Fruit fly (Drosophila melanogaster) whole organism, embryonic: Measurements from ENCODE around the gene cdi.
A peak's percentile ranks its signal among the peaks of the same experiment; 100 is the strongest.

ENCODE experiments used
- Adf1 ChIP-seq: fragments of 200-800 bp; sonication (Bioruptor generic); IDR thresholded peaks from 2 replicates; pipeline ENCODE4 v1.3.6; 2022; ENCODE audit warnings: missing biosample characterization, missing genetic modification characterization
- B-H1 ChIP-seq: fragments of 200-800 bp; sonication (Bioruptor generic); IDR thresholded peaks from 3 replicates; pipeline ENCODE4 v1.3.6; 2022; ENCODE audit warnings: missing biosample characterization, missing genetic modification characterization
- CG10565 ChIP-seq: fragments of 200-800 bp; sonication (Bioruptor generic); optimal IDR thresholded peaks from 3 replicates; lab custom pipeline; 2016; ENCODE audit warnings: missing biosample characterization, mild to moderate bottlenecking, missing genetic modification characterization
- CG10654 ChIP-seq: fragments of 200-800 bp; sonication (Bioruptor generic); optimal IDR thresholded peaks from 2 replicates; lab custom pipeline; 2016; ENCODE audit warnings: missing biosample characterization, missing genetic modification characterization
- CG11504 ChIP-seq: fragments of 200-800 bp; sonication (Bioruptor generic); optimal IDR thresholded peaks from 3 replicates; lab custom pipeline; 2019; ENCODE audit warnings: missing biosample characterization, mild to moderate bottlenecking, missing genetic modification characterization, moderate library complexity
- CG13894 ChIP-seq: fragments of 200-800 bp; sonication (Bioruptor generic); optimal IDR thresholded peaks from 3 replicates; lab custom pipeline; 2018; ENCODE audit warnings: missing biosample characterization, mild to moderate bottlenecking, missing genetic modification characterization, moderate library complexity
- CG14667 ChIP-seq: fragments of 200-800 bp; sonication (Bioruptor generic); IDR thresholded peaks from 2 replicates; pipeline ENCODE4 v1.3.6; 2022; ENCODE audit warnings: missing biosample characterization, missing genetic modification characterization
- CG15011 ChIP-seq: fragments of 200-800 bp; sonication (Bioruptor generic); optimal IDR thresholded peaks from 3 replicates; lab custom pipeline; 2018; ENCODE audit warnings: missing biosample characterization, mild to moderate bottlenecking, missing genetic modification characterization
- CG15696 ChIP-seq: fragments of 200-800 bp; sonication (Bioruptor generic); optimal IDR thresholded peaks from 2 replicates; lab custom pipeline; 2019; ENCODE audit warnings: missing biosample characterization, mild to moderate bottlenecking, missing genetic modification characterization, moderate library complexity
- CG16863 ChIP-seq: fragments of 200-800 bp; sonication (Bioruptor generic); optimal IDR thresholded peaks from 3 replicates; lab custom pipeline; 2016; ENCODE audit warnings: missing biosample characterization, missing genetic modification characterization
- CG30431 ChIP-seq: fragments of 200-800 bp; sonication (Bioruptor generic); optimal IDR thresholded peaks from 2 replicates; lab custom pipeline; 2017; ENCODE audit warnings: missing biosample characterization, missing genetic modification characterization
- CG34376 ChIP-seq: fragments of 200-800 bp; sonication (Bioruptor generic); optimal IDR thresholded peaks from 2 replicates; lab custom pipeline; 2018; ENCODE audit warnings: missing biosample characterization, mild to moderate bottlenecking, missing genetic modification characterization
- CG6813 ChIP-seq: fragments of 200-800 bp; sonication (Bioruptor generic); optimal IDR thresholded peaks from 2 replicates; lab custom pipeline; 2017; ENCODE audit warnings: missing biosample characterization, missing genetic modification characterization, mild to moderate bottlenecking, moderate library complexity, missing genetic modification reagents
- CG8359 ChIP-seq: fragments of 200-800 bp; sonication (Bioruptor generic); optimal IDR thresholded peaks from 2 replicates; lab custom pipeline; 2017; ENCODE audit warnings: missing biosample characterization, mild to moderate bottlenecking, missing genetic modification characterization, borderline replicate concordance
- CG8388 ChIP-seq: fragments of 200-800 bp; sonication (Bioruptor generic); optimal IDR thresholded peaks from 2 replicates; lab custom pipeline; 2019; ENCODE audit warnings: missing biosample characterization, mild to moderate bottlenecking, missing genetic modification characterization, moderate library complexity
- CG9932 ChIP-seq: fragments of 200-800 bp; sonication (Bioruptor generic); IDR thresholded peaks from 2 replicates; pipeline ENCODE4 v1.3.6; 2022; ENCODE audit warnings: missing biosample characterization, missing genetic modification characterization
- Camta ChIP-seq: fragments of 200-800 bp; sonication (Bioruptor generic); optimal IDR thresholded peaks from 2 replicates; lab custom pipeline; 2016; ENCODE audit warnings: missing biosample characterization, missing genetic modification characterization
- E2f1 ChIP-seq: fragments of 200-800 bp; sonication (Bioruptor generic); IDR thresholded peaks from 2 replicates; pipeline ENCODE4 v1.3.6; 2022; ENCODE audit warnings: missing biosample characterization, missing genetic modification characterization
- E2f2 ChIP-seq: fragments of 200-800 bp; sonication (Bioruptor generic); IDR thresholded peaks from 2 replicates; pipeline ENCODE4 v1.3.6; 2022; ENCODE audit warnings: missing biosample characterization, missing genetic modification characterization
- Fer1 ChIP-seq: fragments of 200-800 bp; sonication (Bioruptor generic); optimal IDR thresholded peaks from 2 replicates; lab custom pipeline; 2017; ENCODE audit warnings: missing biosample characterization, mild to moderate bottlenecking, missing genetic modification characterization
- Hr3 ChIP-seq: fragments of 200-800 bp; sonication (Bioruptor generic); optimal IDR thresholded peaks from 3 replicates; lab custom pipeline; 2016; ENCODE audit warnings: missing biosample characterization, missing genetic modification characterization
- Kr ChIP-seq: fragments of 200-800 bp; sonication (Bioruptor generic); optimal IDR thresholded peaks from 2 replicates; lab custom pipeline; 2017; ENCODE audit warnings: missing biosample characterization, mild to moderate bottlenecking, missing genetic modification characterization
- Opbp ChIP-seq: fragments of 200-800 bp; sonication (Bioruptor generic); IDR thresholded peaks from 3 replicates; pipeline ENCODE4 v1.3.6; 2022; ENCODE audit warnings: missing biosample characterization, missing genetic modification characterization; ENCODE audit not compliant: partially characterized antibody
- Optix ChIP-seq: fragments of 200-800 bp; sonication (Bioruptor generic); IDR thresholded peaks from 3 replicates; pipeline ENCODE4 v1.3.6; 2022; ENCODE audit warnings: missing biosample characterization, missing genetic modification characterization
- Ptx1 ChIP-seq: fragments of 200-800 bp; sonication (Bioruptor generic); IDR thresholded peaks from 2 replicates; pipeline ENCODE4 v1.3.6; 2022; ENCODE audit warnings: missing biosample characterization, missing genetic modification characterization
- Tbp ChIP-seq: fragments of >200 bp; optimal IDR thresholded peaks from 2 replicates; lab custom pipeline; 2018; ENCODE audit warnings: missing biosample characterization, missing genetic modification characterization
- bsh ChIP-seq, 2 experiments: fragments of 200-800 bp; sonication (Bioruptor generic); optimal IDR thresholded peaks; 2 replicates each; lab custom pipeline; 2017 to 2018; ENCODE audit warnings: mild to moderate bottlenecking in 2 of 2, missing biosample characterization in 2 of 2, missing genetic modification characterization in 2 of 2, moderate library complexity in 1 of 2
- croc ChIP-seq: fragments of 200-800 bp; sonication (Bioruptor generic); conservative IDR thresholded peaks from 3 replicates; pipeline ENCODE4 v1.3.6; 2022; ENCODE audit warnings: missing biosample characterization, missing genetic modification characterization
- da ChIP-seq: fragments of 200-800 bp; sonication (Bioruptor generic); optimal IDR thresholded peaks from 2 replicates; lab custom pipeline; 2016; ENCODE audit warnings: missing biosample characterization, missing genetic modification characterization
- esg ChIP-seq: fragments of 200-800 bp; sonication (Bioruptor generic); conservative IDR thresholded peaks from 2 replicates; pipeline ENCODE4 v1.3.6; 2022; ENCODE audit warnings: missing biosample characterization, missing genetic modification characterization
- fd64A ChIP-seq: fragments of 200-800 bp; sonication (Bioruptor generic); optimal IDR thresholded peaks from 3 replicates; lab custom pipeline; 2018; ENCODE audit warnings: missing biosample characterization, mild to moderate bottlenecking, missing genetic modification characterization
- grau ChIP-seq: fragments of 200-800 bp; optimal IDR thresholded peaks from 3 replicates; lab custom pipeline; 2019; ENCODE audit warnings: missing biosample characterization, mild to moderate bottlenecking, missing genetic modification characterization, moderate library complexity
- gsb-n ChIP-seq: fragments of 200-800 bp; sonication (Bioruptor generic); optimal IDR thresholded peaks from 3 replicates; lab custom pipeline; 2018; ENCODE audit warnings: missing biosample characterization, mild to moderate bottlenecking, missing genetic modification characterization
- ham ChIP-seq: fragments of 200-800 bp; sonication (Bioruptor generic); IDR thresholded peaks from 2 replicates; pipeline ENCODE4 v1.3.6; 2022; ENCODE audit warnings: missing biosample characterization, missing genetic modification characterization
- maf-S ChIP-seq: fragments of 200-800 bp; sonication (Bioruptor generic); optimal IDR thresholded peaks from 2 replicates; lab custom pipeline; 2016; ENCODE audit warnings: missing biosample characterization, missing genetic modification characterization
- onecut ChIP-seq: fragments of 200-800 bp; sonication (Bioruptor generic); IDR thresholded peaks from 2 replicates; pipeline ENCODE4 v1.3.6; 2022; ENCODE audit warnings: missing biosample characterization, missing genetic modification characterization
- pho ChIP-seq: fragments of 200-800 bp; sonication (Bioruptor generic); optimal IDR thresholded peaks from 2 replicates; lab custom pipeline; 2016; ENCODE audit warnings: missing biosample characterization, missing genetic modification characterization
- rib ChIP-seq: fragments of 200-800 bp; sonication (Bioruptor generic); IDR thresholded peaks from 2 replicates; pipeline ENCODE4 v1.3.6; 2022; ENCODE audit warnings: missing biosample characterization, missing genetic modification characterization
- row ChIP-seq: fragments of 200-800 bp; sonication (Bioruptor generic); IDR thresholded peaks from 3 replicates; pipeline ENCODE4 v1.3.6; 2022; ENCODE audit warnings: missing biosample characterization, missing genetic modification characterization
- sc ChIP-seq, 3 experiments: fragments of >200 bp in 2 of 3; fragments of 200-800 bp in 1 of 3; sonication (Bioruptor generic) in 1 of 3; optimal IDR thresholded peaks; 2 replicates in 2 of 3; 3 replicates in 1 of 3; lab custom pipeline; 2017; ENCODE audit warnings: mild to moderate bottlenecking in 1 of 3, missing biosample characterization in 1 of 3, missing genetic modification characterization in 1 of 3, missing genetic modification reagents in 1 of 3
- sd ChIP-seq: fragments of 200-800 bp; sonication (Bioruptor generic); optimal IDR thresholded peaks from 3 replicates; lab custom pipeline; 2018; ENCODE audit warnings: missing biosample characterization, mild to moderate bottlenecking, missing genetic modification characterization, moderate library complexity
- slbo ChIP-seq: fragments of 200-800 bp; sonication (Bioruptor generic); IDR thresholded peaks from 2 replicates; pipeline ENCODE4 v1.3.6; 2022; ENCODE audit warnings: missing biosample characterization, missing genetic modification characterization
- slp2 ChIP-seq: fragments of 200-800 bp; sonication (Bioruptor generic); optimal IDR thresholded peaks from 2 replicates; lab custom pipeline; 2016; ENCODE audit warnings: missing biosample characterization, missing genetic modification characterization
- sob ChIP-seq: fragments of 200-800 bp; sonication (Bioruptor generic); IDR thresholded peaks from 2 replicates; pipeline ENCODE4 v1.3.6; 2022; ENCODE audit warnings: missing biosample characterization, missing genetic modification characterization
- sqz ChIP-seq: fragments of 200-800 bp; sonication (Bioruptor generic); optimal IDR thresholded peaks from 3 replicates; lab custom pipeline; 2018; ENCODE audit warnings: missing biosample characterization, mild to moderate bottlenecking, missing genetic modification characterization
- toy ChIP-seq: fragments of 200-800 bp; sonication (Bioruptor generic); IDR thresholded peaks from 2 replicates; pipeline ENCODE4 v1.3.6; 2022; ENCODE audit warnings: missing biosample characterization, missing genetic modification characterization
- unpg ChIP-seq: fragments of 200-800 bp; sonication (Bioruptor generic); optimal IDR thresholded peaks from 3 replicates; lab custom pipeline; 2018; ENCODE audit warnings: missing biosample characterization, mild to moderate bottlenecking, missing genetic modification characterization, moderate library complexity
- usp ChIP-seq: fragments of >200 bp; optimal IDR thresholded peaks from 2 replicates; lab custom pipeline; 2017; ENCODE audit warnings: missing biosample characterization, missing genetic modification characterization
- vfl ChIP-seq: fragments of 200-800 bp; sonication (Bioruptor generic); optimal IDR thresholded peaks from 2 replicates; lab custom pipeline; 2016; ENCODE audit warnings: missing biosample characterization, missing genetic modification characterization
- zfh2 ChIP-seq: fragments of 200-800 bp; sonication (Bioruptor generic); optimal IDR thresholded peaks from 2 replicates; lab custom pipeline; 2016; ENCODE audit warnings: missing biosample characterization, missing genetic modification characterization

The cdi gene

DNA sequence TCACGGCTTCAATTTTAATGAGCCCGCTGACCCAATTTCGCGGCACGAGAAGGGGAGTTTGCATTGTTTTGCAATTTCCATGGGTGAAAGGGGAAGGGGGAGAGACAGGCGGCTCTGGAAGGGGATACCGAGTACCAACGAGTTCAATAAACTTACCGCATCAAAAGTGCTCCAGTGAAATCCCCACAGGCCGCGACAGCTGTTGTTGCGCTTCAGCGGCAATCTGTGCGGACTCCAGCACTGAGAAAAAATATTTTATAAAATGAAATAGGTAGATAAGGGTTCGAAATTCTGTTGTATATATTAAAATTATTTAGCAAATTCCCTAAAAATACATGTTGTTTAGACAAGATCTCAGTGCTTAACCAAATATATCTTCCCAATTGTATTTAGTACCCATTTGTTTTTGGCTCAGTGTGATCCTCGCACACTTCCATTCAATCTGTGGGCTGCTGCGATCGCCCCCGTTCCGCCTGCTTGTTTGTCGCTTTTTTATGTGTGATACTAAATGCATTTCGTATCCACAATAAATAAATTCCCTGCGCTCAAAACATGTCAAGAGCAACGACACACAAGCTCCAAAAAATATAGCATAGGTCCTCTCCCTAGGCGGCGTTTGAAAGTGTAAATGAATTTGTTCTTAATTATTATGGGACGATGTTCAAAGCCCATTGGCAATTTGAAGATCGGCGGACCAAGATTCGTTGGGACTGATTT is 98.4 kb downstream of the cdi start (continued):
- TF ChIP-seq bsh (GFP tag; optimal IDR thresholded peaks at IDR 0.05; lab: Kevin White, UChicago) = peak; percentile 65 to 92
- peak; percentile 75 for TF ChIP-seq grau (tag; lab: Kevin White, UChicago)
- TF ChIP-seq Kr (GFP tag; lab: Kevin White, UChicago) = no peak
- TF ChIP-seq croc (GFP tag; lab: Robert Waterston, UW) = peak; percentile 76
- no peak for TF ChIP-seq sd (tag; lab: Kevin White, UChicago)
- TF ChIP-seq sc (optimal IDR thresholded peaks at IDR 0.05; lab: Kevin White, UChicago) = no peak
- TF ChIP-seq sc (GFP tag; optimal IDR thresholded peaks at IDR 0.05; lab: Kevin White, UChicago) = peak; percentile 73
- no peak for TF ChIP-seq vfl (GFP tag; lab: Kevin White, UChicago)
- TF ChIP-seq fd64A = peak; percentile 64
- no peak for TF ChIP-seq rib (GFP tag; lab: Robert Waterston, UW)
- TF ChIP-seq CG6813 (GFP tag; lab: Kevin White, UChicago) = peak; percentile 54
- TF ChIP-seq Optix (GFP tag; lab: Robert Waterston, UW) = peak; percentile 69; the same call in 2 of the 3 replicates
- peak; percentile 25 for TF ChIP-seq CG10565
- peak; percentile 49 for TF ChIP-seq slbo (GFP tag; lab: Robert Waterston, UW)
- TF ChIP-seq da (GFP tag; lab: Kevin White, UChicago) = peak; percentile 45
- peak; percentile 56; the same call in 1 of the 2 replicates for TF ChIP-seq CG14667 (GFP tag; lab: Robert Waterston, UW)
- no peak for TF ChIP-seq CG13894 (tag; lab: Kevin White, UChicago)
- TF ChIP-seq Camta (GFP tag; lab: Kevin White, UChicago) = peak; percentile 76
- peak; percentile 28 for TF ChIP-seq sqz (GFP tag; lab: Kevin White, UChicago)
- peak; percentile 15 for TF ChIP-seq maf-S (GFP tag; lab: Kevin White, UChicago)
- TF ChIP-seq CG16863 = peak; percentile 68
- no peak for TF ChIP-seq usp
- TF ChIP-seq CG30431 (GFP tag; lab: Kevin White, UChicago) = peak; percentile 56
- TF ChIP-seq CG11504 = peak; percentile 89
- TF ChIP-seq sob (GFP tag; lab: Robert Waterston, UW) = peak; percentile 67
- TF ChIP-seq E2f1 (GFP tag; lab: Robert Waterston, UW) = peak; percentile 68
- peak; percentile 84 for TF ChIP-seq row (GFP tag; lab: Robert Waterston, UW)
- TF ChIP-seq gsb-n (tag; lab: Kevin White, UChicago) = peak; percentile 74
- TF ChIP-seq onecut (GFP tag; lab: Robert Waterston, UW) = peak; percentile 67
- TF ChIP-seq Tbp = no peak
- TF ChIP-seq CG8388 (GFP tag; lab: Kevin White, UChicago) = peak; percentile 85
- peak; percentile 62; the same call in 2 of the 3 replicates for TF ChIP-seq B-H1
- TF ChIP-seq esg = peak; percentile 75
- peak; percentile 69 for TF ChIP-seq Hr3 (GFP tag; lab: Kevin White, UChicago)
- TF ChIP-seq CG15696 (tag; lab: Kevin White, UChicago) = peak; percentile 40
- no peak for TF ChIP-seq CG34376 (GFP tag; lab: Kevin White, UChicago)
- TF ChIP-seq CG8359 (GFP tag; lab: Kevin White, UChicago) = peak; percentile 73
- peak; percentile 32 for TF ChIP-seq CG15011 (GFP tag; lab: Kevin White, UChicago)
- peak; percentile 82 for TF ChIP-seq Ptx1 (GFP tag; lab: Robert Waterston, UW)
- peak; percentile 85 for TF ChIP-seq unpg (GFP tag; lab: Kevin White, UChicago)
- no peak for TF ChIP-seq CG9932 (GFP tag; lab: Robert Waterston, UW)
- TF ChIP-seq Opbp (GFP tag; lab: Robert Waterston, UW) = no peak
- TF ChIP-seq zfh2 (GFP tag; lab: Kevin White, UChicago) = no peak
- no peak for TF ChIP-seq Adf1 (GFP tag; lab: Robert Waterston, UW)
- peak; percentile 59 for TF ChIP-seq slp2 (GFP tag; lab: Kevin White, UChicago)
- TF ChIP-seq ham (GFP tag; lab: Robert Waterston, UW) = no peak
- TF ChIP-seq E2f2 (GFP tag; lab: Robert Waterston, UW) = peak; percentile 47
- no peak for TF ChIP-seq pho (GFP tag; lab: Kevin White, UChicago)
- TF ChIP-seq CG10654 (GFP tag; lab: Kevin White, UChicago) = peak; percentile 55
- TF ChIP-seq toy (GFP tag; lab: Robert Waterston, UW) = no peak
- TF ChIP-seq Fer1 = peak; percentile 47
